Fruit fly (Drosophila melanogaster): ENCODE measurements around the gene Pgam5.

Pgam5 gene

dm6 chrX:1854070-1854469, 19.3 kb downstream of the Pgam5 start:
- TF ChIP-seq Pif1B (GFP tag; optimal IDR thresholded peaks at IDR 0.05): no peak
- no peak for TF ChIP-seq Snoo (tag; optimal IDR thresholded peaks at IDR 0.05)
- TF ChIP-seq CG14655 (GFP tag; optimal IDR thresholded peaks at IDR 0.05): no peak
- TF ChIP-seq CG8159 (tag; optimal IDR thresholded peaks at IDR 0.05): no peak
- TF ChIP-seq CG17806 (tag; optimal IDR thresholded peaks at IDR 0.05): no peak
- TF ChIP-seq CG4496 (GFP tag; IDR thresholded peaks at IDR 0.05): no peak
- TF ChIP-seq fd96Ca (GFP tag; IDR thresholded peaks at IDR 0.05): no peak
- TF ChIP-seq CG34367 (tag; optimal IDR thresholded peaks at IDR 0.05): no peak
- no peak for TF ChIP-seq CG15710 (tag; optimal IDR thresholded peaks at IDR 0.05)
- no peak for TF ChIP-seq CG12605 (GFP tag; IDR thresholded peaks at IDR 0.05)
- TF ChIP-seq CG13204 (GFP tag; optimal IDR thresholded peaks at IDR 0.05): no peak
- TF ChIP-seq CG8301 (tag; optimal IDR thresholded peaks at IDR 0.05): no peak
- TF ChIP-seq EcR (GFP tag; optimal IDR thresholded peaks at IDR 0.05): no peak
- no peak for TF ChIP-seq rn (GFP tag; IDR thresholded peaks at IDR 0.05)
- no peak for TF ChIP-seq D1 (tag; optimal IDR thresholded peaks at IDR 0.05)
- no peak for TF ChIP-seq Pif1A (GFP tag; optimal IDR thresholded peaks at IDR 0.05)
- no peak for TF ChIP-seq Ets98B (GFP tag; IDR thresholded peaks at IDR 0.05)
- TF ChIP-seq gl (tag; optimal IDR thresholded peaks at IDR 0.05): no peak

- TF ChIP-seq CG32121 (GFP tag; IDR thresholded peaks at IDR 0.05) (0 out of 2 replicates have a peak, but pooled peaks have one; percentile 16), fd96Ca (GFP tag; IDR thresholded peaks at IDR 0.05) (no peak), CG14655 (GFP tag; optimal IDR thresholded peaks at IDR 0.05) (peak; percentile 19), Pif1A (GFP tag; optimal IDR thresholded peaks at IDR 0.05) (peak; percentile 22), CG8301 (tag; optimal IDR thresholded peaks at IDR 0.05) (peak; percentile 1)
Measured at dm6 chrX:1849914-1850313, 23.5 kb downstream of the Pgam5 start.

dm6 chrX:1848624-1849198, 24.7 kb downstream of the Pgam5 start:
- no peak for TF ChIP-seq CG10348 (GFP tag; IDR thresholded peaks at IDR 0.05)
- no peak for TF ChIP-seq CG9948 (tag; optimal IDR thresholded peaks at IDR 0.05)
- no peak for TF ChIP-seq CG17806 (tag; optimal IDR thresholded peaks at IDR 0.05)
- TF ChIP-seq CG32121 (GFP tag; IDR thresholded peaks at IDR 0.05): no peak
- no peak for TF ChIP-seq Ets98B (GFP tag; IDR thresholded peaks at IDR 0.05)
- no peak for TF ChIP-seq Pif1B (GFP tag; optimal IDR thresholded peaks at IDR 0.05)
- TF ChIP-seq fd96Ca (GFP tag; IDR thresholded peaks at IDR 0.05): no peak
- no peak for TF ChIP-seq CG34367 (tag; optimal IDR thresholded peaks at IDR 0.05)
- TF ChIP-seq D1 (tag; optimal IDR thresholded peaks at IDR 0.05): no peak
- TF ChIP-seq CG8301 (tag; optimal IDR thresholded peaks at IDR 0.05): no peak
- TF ChIP-seq CG8159 (tag; optimal IDR thresholded peaks at IDR 0.05): no peak
- no peak for TF ChIP-seq CG15710 (tag; optimal IDR thresholded peaks at IDR 0.05)
- no peak for TF ChIP-seq rn (GFP tag; IDR thresholded peaks at IDR 0.05)
- TF ChIP-seq Pif1A (GFP tag; optimal IDR thresholded peaks at IDR 0.05): no peak
- no peak for TF ChIP-seq CG4496 (GFP tag; IDR thresholded peaks at IDR 0.05)
- no peak for TF ChIP-seq Snoo (tag; optimal IDR thresholded peaks at IDR 0.05)
- TF ChIP-seq CG12605 (GFP tag; IDR thresholded peaks at IDR 0.05): no peak
- TF ChIP-seq gl (tag; optimal IDR thresholded peaks at IDR 0.05): no peak
- TF ChIP-seq CG13204 (GFP tag; optimal IDR thresholded peaks at IDR 0.05): no peak

- no peak for TF ChIP-seq gl (tag; optimal IDR thresholded peaks at IDR 0.05)
- no peak for TF ChIP-seq CG8159 (tag; optimal IDR thresholded peaks at IDR 0.05)
- TF ChIP-seq CG8301 (tag; optimal IDR thresholded peaks at IDR 0.05): no peak
- TF ChIP-seq CG34367 (tag; optimal IDR thresholded peaks at IDR 0.05): no peak
- no peak for TF ChIP-seq CG10348 (GFP tag; IDR thresholded peaks at IDR 0.05)
- no peak for TF ChIP-seq CG13204 (GFP tag; optimal IDR thresholded peaks at IDR 0.05)
- no peak for TF ChIP-seq rn (GFP tag; IDR thresholded peaks at IDR 0.05)
- TF ChIP-seq CG32121 (GFP tag; IDR thresholded peaks at IDR 0.05): no peak
- no peak for TF ChIP-seq CG4496 (GFP tag; IDR thresholded peaks at IDR 0.05)
- TF ChIP-seq Pif1A (GFP tag; optimal IDR thresholded peaks at IDR 0.05): no peak
- TF ChIP-seq Pif1B (GFP tag; optimal IDR thresholded peaks at IDR 0.05): no peak
- no peak for TF ChIP-seq CG9948 (tag; optimal IDR thresholded peaks at IDR 0.05)
- TF ChIP-seq CG12605 (GFP tag; IDR thresholded peaks at IDR 0.05): no peak
- TF ChIP-seq Ets98B (GFP tag; IDR thresholded peaks at IDR 0.05): no peak
- TF ChIP-seq D1 (tag; optimal IDR thresholded peaks at IDR 0.05): no peak
- no peak for TF ChIP-seq CG17806 (tag; optimal IDR thresholded peaks at IDR 0.05)
- TF ChIP-seq EcR (GFP tag; optimal IDR thresholded peaks at IDR 0.05): no peak
- TF ChIP-seq fd96Ca (GFP tag; IDR thresholded peaks at IDR 0.05): no peak
Measured at dm6 chrX:1847735-1848134, 25.6 kb downstream of the Pgam5 start.

- TF ChIP-seq CG8301 (tag; optimal IDR thresholded peaks at IDR 0.05) (no peak), gl (tag; optimal IDR thresholded peaks at IDR 0.05) (no peak), EcR (GFP tag; optimal IDR thresholded peaks at IDR 0.05) (peak; percentile 80)
Measured at dm6 chrX:1846386-1846785, 27.0 kb downstream of the Pgam5 start.

- 0 out of 2 replicates have a peak, but pooled peaks have one; percentile 39 for TF ChIP-seq Ets98B (GFP tag; IDR thresholded peaks at IDR 0.05)
- 0 out of 3 replicates have a peak, but pooled peaks have one; percentile 49 for TF ChIP-seq CG4496 (GFP tag; IDR thresholded peaks at IDR 0.05)
- no peak for TF ChIP-seq CG9948 (tag; optimal IDR thresholded peaks at IDR 0.05)
Measured at dm6 chrX:1845413-1845951, 27.9 kb downstream of the Pgam5 start.

Data from whole organism, pupa.